Fruit fly (Drosophila melanogaster) whole organism, prepupa: ENCODE measurements around the gene CG11555.

ENCODE experiments used
- Blimp-1 ChIP-seq: fragments of 200-800 bp; sonication (Bioruptor generic); optimal IDR thresholded peaks from 3 replicates; lab custom pipeline; 2017; ENCODE audit warnings: missing biosample characterization, missing genetic modification characterization, mild to moderate bottlenecking, moderate library complexity, missing genetic modification reagents
- CG10669 ChIP-seq: fragments of 200-800 bp; sonication (Bioruptor generic); optimal IDR thresholded peaks from 3 replicates; lab custom pipeline; 2018; ENCODE audit warnings: missing biosample characterization, mild to moderate bottlenecking, missing genetic modification characterization, moderate library complexity
- CG11294 ChIP-seq: fragments of 200-800 bp; sonication (Bioruptor generic); IDR thresholded peaks from 2 replicates; pipeline ENCODE4 v1.3.6; 2022; ENCODE audit warnings: missing biosample characterization, missing genetic modification characterization
- CG11902 ChIP-seq: fragments of 200-800 bp; sonication (Bioruptor generic); optimal IDR thresholded peaks from 3 replicates; lab custom pipeline; 2016; ENCODE audit warnings: missing biosample characterization, missing genetic modification characterization
- CG1621 ChIP-seq: fragments of 200-800 bp; sonication (Bioruptor generic); optimal IDR thresholded peaks from 3 replicates; lab custom pipeline; 2018; ENCODE audit warnings: missing biosample characterization, mild to moderate bottlenecking, missing genetic modification characterization
- CG16779 ChIP-seq: fragments of 200-800 bp; sonication (Bioruptor generic); optimal IDR thresholded peaks from 3 replicates; lab custom pipeline; 2017; ENCODE audit warnings: missing biosample characterization, mild to moderate bottlenecking, missing genetic modification characterization
- CG3032 ChIP-seq: fragments of 200-800 bp; optimal IDR thresholded peaks from 2 replicates; lab custom pipeline; 2019; ENCODE audit warnings: missing biosample characterization, mild to moderate bottlenecking, missing genetic modification characterization, moderate library complexity
- CG31627 ChIP-seq: fragments of 200-800 bp; sonication (Bioruptor generic); optimal IDR thresholded peaks from 3 replicates; lab custom pipeline; 2016; ENCODE audit warnings: missing biosample characterization, missing genetic modification characterization
- CG34406 ChIP-seq: fragments of 200-800 bp; sonication (Bioruptor generic); optimal IDR thresholded peaks from 3 replicates; lab custom pipeline; 2016; ENCODE audit warnings: missing biosample characterization, missing genetic modification characterization
- CG4318 ChIP-seq: fragments of 200-800 bp; sonication (Bioruptor generic); optimal IDR thresholded peaks from 3 replicates; lab custom pipeline; 2017; ENCODE audit warnings: missing biosample characterization, mild to moderate bottlenecking, missing genetic modification characterization
- CG6163 ChIP-seq: fragments of 200-800 bp; sonication (Bioruptor generic); IDR thresholded peaks from 3 replicates; pipeline ENCODE4 v1.3.6; 2022; ENCODE audit warnings: missing biosample characterization, missing genetic modification characterization
- CG6276 ChIP-seq: fragments of 200-800 bp; sonication (Bioruptor generic); optimal IDR thresholded peaks from 2 replicates; lab custom pipeline; 2017; ENCODE audit warnings: missing biosample characterization, mild to moderate bottlenecking, missing genetic modification characterization
- CG6792 ChIP-seq: fragments of 200-800 bp; sonication (Bioruptor generic); optimal IDR thresholded peaks from 3 replicates; lab custom pipeline; 2016; ENCODE audit warnings: missing biosample characterization, missing genetic modification characterization
- CG6808 ChIP-seq: fragments of 200-800 bp; sonication (Bioruptor generic); optimal IDR thresholded peaks from 3 replicates; lab custom pipeline; 2017; ENCODE audit warnings: missing biosample characterization, missing genetic modification characterization, mild to moderate bottlenecking, moderate library complexity, missing genetic modification reagents
- CG6854 ChIP-seq: fragments of 200-800 bp; sonication (Bioruptor generic); optimal IDR thresholded peaks from 2 replicates; lab custom pipeline; 2017; ENCODE audit warnings: missing biosample characterization, mild to moderate bottlenecking, missing genetic modification characterization
- CG7368 ChIP-seq: fragments of 200-800 bp; sonication (Bioruptor generic); optimal IDR thresholded peaks from 3 replicates; lab custom pipeline; 2016; ENCODE audit warnings: missing biosample characterization, missing genetic modification characterization
- CG8119 ChIP-seq: fragments of 200-800 bp; sonication (Bioruptor generic); IDR thresholded peaks from 3 replicates; pipeline ENCODE4 v1.3.6; 2022; ENCODE audit warnings: missing biosample characterization, missing genetic modification characterization
- CG8319 ChIP-seq: fragments of 200-800 bp; sonication (Bioruptor generic); optimal IDR thresholded peaks from 3 replicates; lab custom pipeline; 2016; ENCODE audit warnings: missing biosample characterization, missing genetic modification characterization
- CG8632 ChIP-seq: fragments of 200-800 bp; sonication (Bioruptor generic); optimal IDR thresholded peaks from 3 replicates; lab custom pipeline; 2016; ENCODE audit warnings: missing biosample characterization, missing genetic modification characterization
- CG9139 ChIP-seq: fragments of 200-800 bp; sonication (Bioruptor generic); optimal IDR thresholded peaks from 3 replicates; lab custom pipeline; 2017; ENCODE audit warnings: missing biosample characterization, mild to moderate bottlenecking, missing genetic modification characterization
- Eip78C ChIP-seq: fragments of 200-800 bp; sonication (Bioruptor generic); peaks from one replicate; lab custom pipeline; 2016; ENCODE audit warnings: missing biosample characterization, missing genetic modification characterization
- Ets21C ChIP-seq: fragments of 200-800 bp; sonication (Bioruptor generic); optimal IDR thresholded peaks from 3 replicates; lab custom pipeline; 2016; ENCODE audit warnings: missing biosample characterization, missing genetic modification characterization
- Ets96B ChIP-seq: fragments of 200-800 bp; optimal IDR thresholded peaks from 2 replicates; lab custom pipeline; 2019; ENCODE audit warnings: missing biosample characterization, mild to moderate bottlenecking, missing genetic modification characterization, moderate library complexity
- Lpt ChIP-seq: fragments of 200-800 bp; sonication (Bioruptor generic); optimal IDR thresholded peaks from 3 replicates; lab custom pipeline; 2016; ENCODE audit warnings: missing biosample characterization, missing genetic modification characterization
- Met ChIP-seq: fragments of 200-800 bp; sonication (Bioruptor generic); optimal IDR thresholded peaks from 3 replicates; lab custom pipeline; 2016; ENCODE audit warnings: missing biosample characterization, missing genetic modification characterization
- Sox102F ChIP-seq: fragments of 200-800 bp; sonication (Bioruptor generic); optimal IDR thresholded peaks from 2 replicates; lab custom pipeline; 2016; ENCODE audit warnings: missing biosample characterization, mild to moderate bottlenecking, missing genetic modification characterization
- Sox14 ChIP-seq: fragments of 200-800 bp; sonication (Bioruptor generic); optimal IDR thresholded peaks from 3 replicates; lab custom pipeline; 2016; ENCODE audit warnings: missing biosample characterization, missing genetic modification characterization
- Sox15 ChIP-seq: fragments of 200-800 bp; sonication (Bioruptor generic); optimal IDR thresholded peaks from 3 replicates; lab custom pipeline; 2016; ENCODE audit warnings: missing biosample characterization, missing genetic modification characterization
- cyc ChIP-seq: fragments of 200-800 bp; sonication (Bioruptor generic); optimal IDR thresholded peaks from 3 replicates; lab custom pipeline; 2016; ENCODE audit warnings: missing biosample characterization, missing genetic modification characterization
- dac ChIP-seq: fragments of 200-800 bp; sonication (Bioruptor generic); optimal IDR thresholded peaks from 2 replicates; lab custom pipeline; 2017; ENCODE audit warnings: missing biosample characterization, mild to moderate bottlenecking, missing genetic modification characterization
- dsx ChIP-seq: fragments of 200-800 bp; optimal IDR thresholded peaks from 3 replicates; lab custom pipeline; 2019; ENCODE audit warnings: missing biosample characterization, mild to moderate bottlenecking, missing genetic modification characterization, moderate library complexity; ENCODE audit not compliant: poor library complexity, severe bottlenecking
- eg ChIP-seq: fragments of 200-800 bp; sonication (Bioruptor generic); IDR thresholded peaks from 3 replicates; pipeline ENCODE4 v1.3.6; 2022; ENCODE audit warnings: missing biosample characterization, missing genetic modification characterization
- esn ChIP-seq: fragments of 200-800 bp; sonication (Bioruptor generic); optimal IDR thresholded peaks from 2 replicates; lab custom pipeline; 2016; ENCODE audit warnings: missing biosample characterization, mild to moderate bottlenecking, missing genetic modification characterization, moderate library complexity
- fd59A ChIP-seq: fragments of 200-800 bp; sonication (Bioruptor generic); optimal IDR thresholded peaks from 2 replicates; lab custom pipeline; 2017; ENCODE audit warnings: missing biosample characterization, mild to moderate bottlenecking, missing genetic modification characterization, missing genetic modification reagents
- fd85E ChIP-seq: fragments of 200-800 bp; sonication (Bioruptor generic); optimal IDR thresholded peaks from 3 replicates; lab custom pipeline; 2016; ENCODE audit warnings: missing biosample characterization, missing genetic modification characterization
- fkh ChIP-seq: fragments of 200-800 bp; sonication (Bioruptor generic); optimal IDR thresholded peaks from 3 replicates; lab custom pipeline; 2017; ENCODE audit warnings: missing biosample characterization, mild to moderate bottlenecking, missing genetic modification characterization, moderate library complexity
- lz ChIP-seq: fragments of 200-800 bp; sonication (Bioruptor generic); optimal IDR thresholded peaks from 3 replicates; lab custom pipeline; 2016; ENCODE audit warnings: missing biosample characterization, missing genetic modification characterization
- net ChIP-seq: fragments of 200-800 bp; sonication (Bioruptor generic); optimal IDR thresholded peaks from 3 replicates; lab custom pipeline; 2016; ENCODE audit warnings: missing biosample characterization, missing genetic modification characterization
- salr ChIP-seq, 2 experiments: fragments of 200-800 bp; sonication (Bioruptor generic); optimal IDR thresholded peaks; 3 replicates each; lab custom pipeline; 2016 to 2018; ENCODE audit warnings: missing biosample characterization in 2 of 2, missing genetic modification characterization in 2 of 2, mild to moderate bottlenecking in 1 of 2
- spab ChIP-seq: fragments of 200-800 bp; sonication (Bioruptor generic); optimal IDR thresholded peaks from 2 replicates; lab custom pipeline; 2017; ENCODE audit warnings: missing biosample characterization, mild to moderate bottlenecking, missing genetic modification characterization, missing genetic modification reagents
- ss ChIP-seq, 2 experiments: fragments of 200-800 bp; sonication (Bioruptor generic); optimal IDR thresholded peaks; 2 replicates in 1 of 2; 3 replicates in 1 of 2; lab custom pipeline; 2017 to 2018; ENCODE audit warnings: mild to moderate bottlenecking in 2 of 2, missing biosample characterization in 2 of 2, missing genetic modification characterization in 2 of 2, moderate library complexity in 1 of 2
- topi ChIP-seq: fragments of 200-800 bp; sonication (Bioruptor generic); optimal IDR thresholded peaks from 3 replicates; lab custom pipeline; 2016; ENCODE audit warnings: missing biosample characterization, missing genetic modification characterization

CG11555 gene

DNA sequence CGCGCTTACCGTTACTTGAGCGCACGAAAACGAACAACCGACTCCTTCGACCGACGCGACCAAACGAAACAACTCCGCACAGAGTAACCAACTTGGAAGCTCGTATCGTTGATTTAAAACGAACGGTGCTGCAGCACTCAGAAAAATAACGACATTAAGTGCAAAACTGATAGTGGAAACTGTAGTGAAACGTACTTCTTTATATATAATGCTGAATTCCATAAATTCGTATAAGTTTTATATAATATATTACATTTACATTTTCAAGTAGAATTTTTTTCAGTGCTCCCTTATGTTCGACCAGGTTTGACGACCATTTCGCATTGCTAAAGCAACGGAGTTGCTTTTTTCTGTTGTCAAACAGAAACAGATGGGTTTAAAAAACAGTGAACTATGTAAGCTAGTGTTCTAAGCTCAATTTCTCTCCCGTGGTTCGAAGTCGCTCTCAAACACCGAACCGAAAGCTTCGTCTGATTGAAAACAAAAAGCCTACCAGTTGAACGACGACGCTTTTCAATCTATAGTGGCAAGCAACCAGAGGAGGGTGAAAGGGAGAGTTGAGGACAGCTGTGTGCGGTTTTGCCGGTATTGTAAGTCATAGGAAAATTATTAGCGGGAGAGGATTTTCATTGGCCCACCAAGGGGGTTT, 6.1 kb upstream of the CG11555 start, which contains the start of gene CG17075 (continued):
- peak; percentile 82 for TF ChIP-seq CG6792 (GFP tag; lab: Kevin White, UChicago)
- TF ChIP-seq dsx (GFP tag; lab: Kevin White, UChicago): peak; percentile 78
- TF ChIP-seq CG9139 (GFP tag; lab: Kevin White, UChicago): peak; percentile 34
- peak; percentile 80 for TF ChIP-seq CG34406 (GFP tag; lab: Kevin White, UChicago)
- TF ChIP-seq CG6276 (GFP tag; lab: Kevin White, UChicago): peak; percentile 93
- TF ChIP-seq CG6808: peak; percentile 71
- TF ChIP-seq CG11902 (GFP tag; lab: Kevin White, UChicago): peak; percentile 61
- peak; percentile 32 for TF ChIP-seq fd85E (GFP tag; lab: Kevin White, UChicago)
- peak; percentile 93 for TF ChIP-seq net
- peak; percentile 81 for TF ChIP-seq CG7368 (GFP tag; lab: Kevin White, UChicago)
- TF ChIP-seq topi (GFP tag; lab: Kevin White, UChicago): peak; percentile 79
- no peak for TF ChIP-seq spab (GFP tag; lab: Kevin White, UChicago)
- TF ChIP-seq CG11294: peak; percentile 83
- peak; percentile 75 for TF ChIP-seq CG8319 (GFP tag; lab: Kevin White, UChicago)
- no peak for TF ChIP-seq Met (GFP tag; lab: Kevin White, UChicago)
- peak; percentile 89 for TF ChIP-seq Lpt (GFP tag; lab: Kevin White, UChicago)
- peak; percentile 79 for TF ChIP-seq CG3032 (tag; lab: Kevin White, UChicago)
- peak; percentile 96 for TF ChIP-seq CG6163 (GFP tag; lab: Robert Waterston, UW)
- TF ChIP-seq Ets96B (tag; lab: Kevin White, UChicago): peak; percentile 87
- TF ChIP-seq CG8119 (GFP tag; lab: Robert Waterston, UW): peak; percentile 97
- TF ChIP-seq CG16779 (tag; lab: Kevin White, UChicago): peak; percentile 89
- peak; percentile 65 for TF ChIP-seq Sox15 (GFP tag; lab: Kevin White, UChicago)
- peak; percentile 73 to 82 for TF ChIP-seq ss (GFP tag; optimal IDR thresholded peaks at IDR 0.05; lab: Kevin White, UChicago)
- TF ChIP-seq dac: peak; percentile 90

DNA sequence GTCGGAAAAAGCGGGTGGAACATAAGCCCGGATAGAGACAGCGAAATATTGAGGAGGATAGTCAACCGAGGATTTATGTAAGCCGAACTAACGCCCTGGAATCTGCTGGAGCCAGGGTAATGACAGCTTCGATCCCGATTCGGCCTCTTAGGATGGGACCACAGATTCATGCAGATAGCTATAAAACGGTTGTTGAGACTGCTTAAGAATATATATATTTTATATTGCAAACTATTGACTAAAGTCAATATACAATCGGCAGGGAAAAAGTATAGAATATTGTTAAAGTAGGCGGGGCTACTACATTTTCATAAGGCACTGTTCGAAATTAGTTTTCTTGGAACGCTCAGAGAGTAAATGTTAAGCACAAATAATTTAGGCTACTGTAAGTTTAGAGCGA, 4.8 kb upstream of the CG11555 start, which contains the start of gene CG3345:
CG3345 (plus strand) TSS at position 301 of the 400 bp plus-strand sequence.
- no peak for TF ChIP-seq CG6854
- TF ChIP-seq fd59A (GFP tag; lab: Kevin White, UChicago): no peak
- no peak for TF ChIP-seq esn (GFP tag; lab: Kevin White, UChicago)
- TF ChIP-seq CG9139 (GFP tag; lab: Kevin White, UChicago): no peak
- TF ChIP-seq CG1621 (tag; lab: Kevin White, UChicago): no peak
- no peak for TF ChIP-seq CG4318 (GFP tag; lab: Kevin White, UChicago)
- TF ChIP-seq Blimp-1 (GFP tag; lab: Kevin White, UChicago): no peak
- TF ChIP-seq CG8319 (GFP tag; lab: Kevin White, UChicago): no peak
- TF ChIP-seq dac: no peak
- no peak for TF ChIP-seq Sox14

DNA sequence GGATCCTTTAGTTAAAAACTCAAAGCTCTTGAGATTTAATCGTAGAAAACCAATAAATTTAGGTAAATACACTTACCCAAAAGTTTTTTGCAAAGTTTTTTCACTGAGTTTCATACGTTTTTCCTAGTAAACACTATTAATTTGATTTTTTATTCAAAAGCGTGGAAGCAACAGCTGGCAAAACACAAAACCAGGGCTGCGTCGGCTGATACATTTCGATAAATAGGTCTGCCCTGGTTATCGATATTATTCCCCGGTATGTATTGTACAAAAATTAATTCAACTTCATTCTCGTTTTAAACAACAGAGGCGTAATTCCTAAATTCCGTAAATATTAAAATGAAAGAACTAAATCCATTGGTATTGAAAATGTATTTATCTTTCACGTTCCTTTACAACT, 2.1 kb upstream of the CG11555 start, which contains the start of gene Dus1:
Dus1 (minus strand) TSS at position 192 of the 400 bp plus-strand sequence.
- TF ChIP-seq Eip78C (GFP tag; lab: Kevin White, UChicago) (peak; percentile 40), Sox102F (GFP tag; lab: Kevin White, UChicago) (no peak), Ets96B (tag; lab: Kevin White, UChicago) (no peak)

DNA sequence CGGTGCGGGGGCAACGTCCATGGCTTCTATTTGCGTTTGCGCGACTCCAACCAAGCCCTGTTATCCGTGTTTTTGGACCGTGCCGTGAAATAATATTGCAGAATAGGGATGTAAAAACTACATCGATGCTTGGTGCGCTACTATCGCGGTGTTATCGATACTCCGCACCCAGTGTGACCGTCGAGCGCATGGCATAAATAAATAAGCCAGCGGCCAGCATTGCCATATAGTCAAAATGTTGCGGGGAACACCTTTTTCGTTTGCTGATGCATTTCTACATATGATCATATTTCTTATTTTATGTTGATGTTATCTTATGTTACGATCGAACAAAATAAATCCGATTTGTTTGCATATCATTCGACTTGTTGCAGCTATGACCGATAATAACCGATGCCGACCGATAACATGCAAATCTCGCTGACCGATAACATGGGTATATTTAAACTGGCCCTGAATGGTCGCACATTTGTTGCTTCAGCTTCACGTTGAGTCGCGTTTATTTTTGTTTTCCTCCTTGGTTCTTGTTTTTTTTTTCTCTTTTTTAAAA, 3.6 kb downstream of the CG11555 start, which contains the start of gene smo:
smo (plus strand) TSS at position 461 of the 550 bp plus-strand sequence.
- TF ChIP-seq CG11294 (no peak), CG8119 (GFP tag; lab: Robert Waterston, UW) (no peak), CG7368 (GFP tag; lab: Kevin White, UChicago) (no peak), CG10669 (GFP tag; lab: Kevin White, UChicago) (no peak), lz (peak; percentile 10), Sox102F (GFP tag; lab: Kevin White, UChicago) (no peak), Ets21C (GFP tag; lab: Kevin White, UChicago) (no peak), fkh (GFP tag; lab: Kevin White, UChicago) (peak; percentile 95), net (no peak), eg (GFP tag; lab: Robert Waterston, UW) (no peak), salr (GFP tag; optimal IDR thresholded peaks at IDR 0.05; lab: Kevin White, UChicago) (no peak), fd59A (GFP tag; lab: Kevin White, UChicago) (no peak), CG8632 (no peak), cyc (GFP tag; lab: Kevin White, UChicago) (peak; percentile 22), esn (GFP tag; lab: Kevin White, UChicago) (peak; percentile 35), CG34406 (GFP tag; lab: Kevin White, UChicago) (no peak), CG6276 (GFP tag; lab: Kevin White, UChicago) (no peak), CG31627 (GFP tag; lab: Kevin White, UChicago) (peak; percentile 47)
